Worm (Caenorhabditis elegans): ENCODE results near the gene pigm-1.

Gene pigm-1

DNA sequence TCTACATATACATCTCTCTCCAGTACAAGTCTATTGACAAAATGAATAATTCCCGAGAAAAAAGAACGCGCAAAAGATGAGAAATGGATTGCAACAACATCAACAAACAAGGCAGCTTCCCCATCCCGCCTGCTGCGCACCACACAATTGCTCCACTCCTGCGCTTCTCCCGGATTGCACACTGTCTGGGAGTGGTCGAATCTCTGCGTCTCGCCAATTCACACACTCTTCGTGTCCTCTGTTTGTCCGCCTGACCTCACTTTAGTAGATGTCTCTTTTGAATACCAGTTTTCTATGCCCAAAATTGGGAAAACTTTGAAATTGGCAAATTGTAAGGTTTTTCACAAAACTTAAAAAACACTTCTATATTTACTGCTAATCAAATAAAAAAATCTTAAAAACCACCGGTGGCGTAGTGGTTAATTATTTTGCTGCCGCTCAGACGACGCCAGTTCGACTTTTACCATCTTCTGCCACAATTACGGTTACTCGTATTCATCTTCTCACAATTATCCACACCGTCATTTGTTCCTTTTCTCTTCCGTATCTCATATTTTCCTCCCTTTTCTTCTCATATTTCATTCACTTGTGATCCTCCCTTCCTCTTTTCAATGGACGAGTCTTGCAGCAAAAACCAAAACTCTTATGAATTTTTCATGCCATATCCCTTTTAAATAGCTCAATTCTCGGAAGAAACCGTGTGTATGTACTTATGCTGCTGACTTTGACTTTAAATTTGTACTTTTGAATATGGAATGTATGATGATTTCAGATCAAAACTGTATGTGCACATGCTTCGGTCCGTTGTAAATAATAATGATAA, 42.4 kb upstream of the pigm-1 start, which contains the start of gene rsf-1 (continued):
- peak; percentile 44 for TF ChIP-seq rbr-2 (tag; optimal IDR thresholded peaks at IDR 0.05)
- TF ChIP-seq daf-12 (tag; optimal IDR thresholded peaks at IDR 0.05) = no peak
- peak; percentile 16 for TF ChIP-seq hlh-30 (tag; optimal IDR thresholded peaks at IDR 0.05; ENCODE audit: insufficient read depth)
- no peak for TF ChIP-seq cey-2 (tag; optimal IDR thresholded peaks at IDR 0.05; ENCODE audit: borderline replicate concordance, insufficient read depth)
- TF ChIP-seq sdz-12 (GFP tag; optimal IDR thresholded peaks at IDR 0.05) = no peak
- peak; percentile 19 for TF ChIP-seq mep-1 (tag; optimal IDR thresholded peaks at IDR 0.05)
- TF ChIP-seq arid-1 (GFP tag; conservative IDR thresholded peaks at IDR 0.05) = peak; percentile 58; the same call in 1 of the 2 replicates
- TF ChIP-seq pha-4 (GFP tag; IDR thresholded peaks at IDR 0.05) = peak; percentile 55; the same call in 1 of the 2 replicates
- no peak for TF ChIP-seq pha-4 (tag; optimal IDR thresholded peaks at IDR 0.05)

DNA sequence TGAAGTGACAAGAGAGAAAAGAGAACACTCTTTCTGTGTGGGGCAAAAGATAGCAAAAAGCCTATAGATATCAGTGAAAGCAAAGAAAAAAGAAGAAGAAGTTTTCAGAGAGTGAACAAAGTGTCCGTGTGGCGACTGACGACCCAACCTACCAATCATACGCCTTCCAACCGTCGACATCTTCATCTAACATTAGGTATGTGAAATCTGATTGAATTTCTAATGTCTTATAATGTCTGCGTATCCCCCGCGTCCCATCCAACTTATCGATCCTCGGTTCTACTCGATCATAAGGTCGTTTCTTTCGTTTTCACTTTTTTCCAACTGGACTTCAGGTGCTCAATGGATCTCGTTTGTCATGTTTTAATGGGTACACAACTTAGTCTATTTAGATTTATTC, 40.9 kb upstream of the pigm-1 start:
- TF ChIP-seq mep-1 (tag; optimal IDR thresholded peaks at IDR 0.05) (no peak), daf-12 (tag; optimal IDR thresholded peaks at IDR 0.05) (no peak), unc-130 (GFP tag; optimal IDR thresholded peaks at IDR 0.05) (no peak), ztf-11 (tag; optimal IDR thresholded peaks at IDR 0.05) (no peak), snpc-1.2 (GFP tag; IDR thresholded peaks at IDR 0.05) (no peak), Y75B8A.6 (GFP tag; IDR thresholded peaks at IDR 0.05) (0 out of 2 replicates have a peak, but pooled peaks have one; percentile 39), sdz-12 (GFP tag; optimal IDR thresholded peaks at IDR 0.05) (no peak), madf-9 (GFP tag; conservative IDR thresholded peaks at IDR 0.05) (no peak), hlh-30 (tag; optimal IDR thresholded peaks at IDR 0.05; ENCODE audit: insufficient read depth) (peak; percentile 49), cey-2 (tag; optimal IDR thresholded peaks at IDR 0.05; ENCODE audit: borderline replicate concordance, insufficient read depth) (no peak), attf-4 (tag; optimal IDR thresholded peaks at IDR 0.05) (no peak), dmd-9 (GFP tag; IDR thresholded peaks at IDR 0.05) (no peak), lin-1 (GFP tag; IDR thresholded peaks at IDR 0.05) (no peak), egl-27 (tag; optimal IDR thresholded peaks at IDR 0.05) (no peak), zfp-2 (tag; optimal IDR thresholded peaks at IDR 0.05) (no peak), lin-15B (tag; optimal IDR thresholded peaks at IDR 0.05) (no peak), daf-8 (GFP tag; IDR thresholded peaks at IDR 0.05) (no peak), nhr-28 (tag; optimal IDR thresholded peaks at IDR 0.05) (peak; percentile 27), mdl-1 (tag; optimal IDR thresholded peaks at IDR 0.05) (peak in 1 of 2 experiments; percentile 19), hlh-11 (tag; optimal IDR thresholded peaks at IDR 0.05) (peak; percentile 19), arid-1 (GFP tag; conservative IDR thresholded peaks at IDR 0.05) (no peak), saeg-2 (GFP tag; IDR thresholded peaks at IDR 0.05) (no peak), ZK337.2 (GFP tag; IDR thresholded peaks at IDR 0.05) (no peak), spr-3 (GFP tag; optimal IDR thresholded peaks at IDR 0.05) (no peak), nhr-25 (tag; optimal IDR thresholded peaks at IDR 0.05; ENCODE audit: borderline replicate concordance, insufficient read depth) (peak; percentile 7)

DNA sequence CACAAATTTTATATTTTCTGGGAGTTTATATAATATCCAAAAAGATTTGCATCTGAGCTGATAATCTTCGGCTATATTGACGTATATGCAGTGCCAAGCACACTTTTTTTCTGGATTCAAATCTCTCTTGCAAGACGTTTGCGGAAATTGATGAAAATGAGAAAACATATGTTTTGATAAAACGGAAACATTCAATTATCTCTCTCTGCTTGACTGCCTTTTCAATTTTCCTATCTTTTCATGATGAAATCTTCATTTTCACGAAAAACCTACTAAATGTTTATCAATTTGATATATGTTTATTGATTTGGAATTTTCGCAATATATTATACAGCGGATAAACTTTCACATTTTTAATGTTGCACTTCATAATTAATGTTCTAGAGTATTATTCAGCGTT, 40.3 kb upstream of the pigm-1 start:
- TF ChIP-seq nhr-25 (tag; optimal IDR thresholded peaks at IDR 0.05; ENCODE audit: borderline replicate concordance, insufficient read depth) (no peak), aly-2 (tag; optimal IDR thresholded peaks at IDR 0.05) (no peak), ZK546.5 (tag; optimal IDR thresholded peaks at IDR 0.05) (no peak), snpc-1.2 (GFP tag; IDR thresholded peaks at IDR 0.05) (no peak), skn-1 (tag; optimal IDR thresholded peaks at IDR 0.05) (no peak), nhr-41 (GFP tag; IDR thresholded peaks at IDR 0.05) (no peak), ztf-11 (tag; optimal IDR thresholded peaks at IDR 0.05) (no peak), lin-13 (GFP tag; optimal IDR thresholded peaks at IDR 0.05) (no peak), rbr-2 (tag; optimal IDR thresholded peaks at IDR 0.05) (no peak), jun-1 (tag; optimal IDR thresholded peaks at IDR 0.05) (no peak), T26A8.4 (GFP tag; IDR thresholded peaks at IDR 0.05) (no peak), madf-9 (GFP tag; conservative IDR thresholded peaks at IDR 0.05) (no peak), nhr-237 (tag; optimal IDR thresholded peaks at IDR 0.05) (no peak), Y75B8A.6 (GFP tag; IDR thresholded peaks at IDR 0.05) (no peak), dve-1 (tag; optimal IDR thresholded peaks at IDR 0.05; ENCODE audit: insufficient read depth) (no peak), nhr-77 (tag; optimal IDR thresholded peaks at IDR 0.05) (no peak), php-3 (GFP tag; IDR thresholded peaks at IDR 0.05) (no peak)

All from whole organism, L4 larva.